Worm (Caenorhabditis elegans) whole organism, L4/young adult: Measurements from ENCODE around the gene R06F6.14.

Source experiments
- dao-5 ChIP-seq: sonication (generic microtip); optimal IDR thresholded peaks from 2 replicates; lab custom pipeline; 2016; ENCODE audit warnings: missing genotype, missing genetic modification characterization, moderate library complexity, missing compliant biosample characterization
- him-1 ChIP-seq: sonication (generic microtip); optimal IDR thresholded peaks from 2 replicates; lab custom pipeline; 2016; ENCODE audit warnings: missing genotype, missing genetic modification reagents, missing genetic modification characterization, missing compliant biosample characterization

DNA sequence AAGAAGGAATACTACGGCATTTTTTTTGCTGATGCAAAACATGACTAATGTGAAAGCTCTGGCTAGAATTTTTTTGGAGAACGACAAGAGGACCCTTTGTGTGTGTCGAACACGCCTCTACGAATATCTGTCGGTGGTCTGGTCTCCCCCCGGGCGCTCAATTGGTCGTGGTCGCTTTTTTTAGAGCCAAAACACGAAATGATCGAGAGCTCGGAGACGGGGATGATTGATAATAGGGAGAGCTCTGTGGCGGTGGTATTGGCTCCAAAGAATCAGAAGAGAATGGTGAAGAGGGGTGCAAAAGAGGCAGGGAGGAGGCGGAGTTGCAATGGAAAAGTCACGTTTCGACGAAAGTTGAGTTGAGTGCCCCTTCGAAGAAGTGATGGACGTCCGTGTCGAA lies 20.5 kb downstream of the R06F6.14 start:
- TF ChIP-seq him-1 (tag; lab: Kevin White, UChicago) (no peak), dao-5 (tag; lab: Kevin White, UChicago) (no peak)
